Worm (Caenorhabditis elegans) whole organism, early embryonic: Measurements from ENCODE around the gene str-146.

Source experiments
- B0310.2 ChIP-seq: sonication (generic microtip); optimal IDR thresholded peaks from 2 replicates; lab custom pipeline; 2016; ENCODE audit warnings: mild to moderate bottlenecking, missing genetic modification characterization, missing compliant biosample characterization
- F13C5.2 ChIP-seq: sonication (generic microtip); optimal IDR thresholded peaks from 2 replicates; lab custom pipeline; 2017; ENCODE audit warnings: mild to moderate bottlenecking, missing genetic modification characterization, inconsistent platforms, missing compliant biosample characterization
- aly-1 ChIP-seq: sonication (generic microtip); optimal IDR thresholded peaks from 2 replicates; lab custom pipeline; 2016; ENCODE audit warnings: missing genetic modification characterization, missing compliant biosample characterization
- ama-1 ChIP-seq: fragments of 150-350 bp; optimal IDR thresholded peaks from 2 replicates; lab custom pipeline; 2014
- ceh-13 ChIP-seq: fragments of 200-800 bp; sonication (Bioruptor generic); optimal IDR thresholded peaks from 2 replicates; lab custom pipeline; 2018; ENCODE audit warnings: mild to moderate bottlenecking, missing genetic modification characterization, missing compliant biosample characterization
- ceh-36 ChIP-seq: sonication (generic microtip); optimal IDR thresholded peaks from 2 replicates; lab custom pipeline; 2016; ENCODE audit warnings: missing genetic modification characterization, inconsistent platforms, missing compliant biosample characterization
- ets-7 ChIP-seq: sonication (generic microtip); optimal IDR thresholded peaks from 2 replicates; lab custom pipeline; 2016; ENCODE audit warnings: missing genotype, missing genetic modification characterization, missing compliant biosample characterization
- flt-1 ChIP-seq: fragments of 200-800 bp; sonication (Bioruptor generic); IDR thresholded peaks from 2 replicates; pipeline ENCODE4 v1.3.6; 2022; ENCODE audit warnings: missing genetic modification characterization, missing compliant biosample characterization
- hmbx-1 ChIP-seq: sonication (generic microtip); optimal IDR thresholded peaks from 2 replicates; lab custom pipeline; 2016; ENCODE audit warnings: mild to moderate bottlenecking, missing genetic modification characterization, missing compliant biosample characterization
- hmg-4 ChIP-seq: fragments of 200-800 bp; sonication (Bioruptor generic); optimal IDR thresholded peaks from 2 replicates; lab custom pipeline; 2018; ENCODE audit warnings: mild to moderate bottlenecking, missing genetic modification characterization, missing compliant biosample characterization
- hnd-1 ChIP-seq: sonication (generic microtip); optimal IDR thresholded peaks from 2 replicates; lab custom pipeline; 2016; ENCODE audit warnings: missing genetic modification characterization, missing compliant biosample characterization
- pes-1 ChIP-seq: fragments of 200-800 bp; sonication (Bioruptor generic); IDR thresholded peaks from 2 replicates; pipeline ENCODE4 v1.3.6; 2022; ENCODE audit warnings: missing genetic modification reagents, missing genetic modification characterization, missing compliant biosample characterization
- scrt-1 ChIP-seq: fragments of 200-800 bp; sonication (Bioruptor generic); IDR thresholded peaks from 2 replicates; pipeline ENCODE4 v1.3.6; 2022; ENCODE audit warnings: missing genetic modification characterization, missing compliant biosample characterization
- sea-1 ChIP-seq: fragments of 200-800 bp; sonication (Bioruptor generic); conservative IDR thresholded peaks from 2 replicates; pipeline ENCODE4 v1.3.6; 2022; ENCODE audit warnings: missing genetic modification characterization, missing compliant biosample characterization
- tbx-11 ChIP-seq: fragments of 200-800 bp; sonication (Bioruptor generic); IDR thresholded peaks from 2 replicates; pipeline ENCODE4 v1.3.6; 2022; ENCODE audit warnings: missing genetic modification characterization, missing compliant biosample characterization
- tbx-37 ChIP-seq: fragments of 200-800 bp; sonication (Bioruptor generic); conservative IDR thresholded peaks from 2 replicates; pipeline ENCODE4 v1.3.6; 2022; ENCODE audit warnings: missing genetic modification reagents, missing genetic modification characterization, missing compliant biosample characterization
- tra-4 ChIP-seq: sonication (generic microtip); optimal IDR thresholded peaks from 2 replicates; lab custom pipeline; 2017; ENCODE audit warnings: missing genetic modification characterization, missing compliant biosample characterization

Gene str-146

ce11 chrV:8058359-8058758 lies 36.9 kb downstream of the str-146 start, which contains the start of gene str-138:
TSS of gene str-138 (plus strand) at chrV:8058659.
- TF ChIP-seq hnd-1 (no peak), ama-1 (lab: Kevin White, UChicago) (no peak), scrt-1 (GFP tag; lab: Robert Waterston, UW) (no peak), tbx-11 (GFP tag; lab: Robert Waterston, UW) (no peak), tbx-37 (GFP tag; lab: Robert Waterston, UW) (no peak)

DNA sequence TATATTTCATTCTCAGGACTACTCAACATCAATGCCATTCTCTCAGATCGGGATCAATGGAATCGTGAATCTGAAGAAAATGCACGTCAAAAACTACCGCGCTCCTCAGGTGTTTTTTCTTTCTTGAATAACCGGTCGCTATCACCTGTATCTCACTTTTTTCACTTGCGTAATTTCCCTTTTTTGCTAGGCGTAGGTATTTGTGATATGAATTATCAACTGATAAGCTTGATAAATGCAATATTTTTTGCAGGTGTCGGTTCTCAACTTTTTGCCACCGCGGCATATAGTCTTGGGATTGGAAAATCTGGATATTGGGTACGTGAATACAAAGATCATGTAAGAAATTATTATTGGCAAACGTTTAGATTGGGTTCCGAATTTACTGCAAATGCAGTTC lies 40.1 kb downstream of the str-146 start:
- TF ChIP-seq hnd-1 (no peak), ceh-36 (tag; lab: Kevin White, UChicago) (no peak), scrt-1 (GFP tag; lab: Robert Waterston, UW) (no peak), hmbx-1 (tag; lab: Kevin White, UChicago) (no peak), sea-1 (GFP tag; lab: Robert Waterston, UW) (no peak), aly-1 (tag; lab: Kevin White, UChicago) (no peak), pes-1 (no peak), ama-1 (lab: Kevin White, UChicago) (no peak), tra-4 (no peak), B0310.2 (no peak), flt-1 (GFP tag; lab: Robert Waterston, UW) (no peak), tbx-37 (GFP tag; lab: Robert Waterston, UW) (no peak), ceh-13 (GFP tag; lab: Kevin White, UChicago) (no peak)

- no peak for TF ChIP-seq F13C5.2 (tag; lab: Kevin White, UChicago)
Measured at ce11 chrV:8054130-8054529, 41.1 kb downstream of the str-146 start, which contains the start of gene ZC513.2. TSS of gene ZC513.2 (plus strand) at chrV:8054430.

ce11 chrV:8051851-8052250 lies 43.4 kb downstream of the str-146 start, which contains the start of gene sth-1:
TSS of gene sth-1 (plus strand) at chrV:8052151.
- TF ChIP-seq ceh-36 (tag; lab: Kevin White, UChicago): no peak
- no peak for TF ChIP-seq tra-4
- TF ChIP-seq flt-1 (GFP tag; lab: Robert Waterston, UW): no peak
- TF ChIP-seq tbx-37 (GFP tag; lab: Robert Waterston, UW): no peak
- no peak for TF ChIP-seq ama-1 (lab: Kevin White, UChicago)
- TF ChIP-seq hmbx-1 (tag; lab: Kevin White, UChicago): no peak
- TF ChIP-seq B0310.2: no peak
- no peak for TF ChIP-seq aly-1 (tag; lab: Kevin White, UChicago)
- no peak for TF ChIP-seq sea-1 (GFP tag; lab: Robert Waterston, UW)

- TF ChIP-seq tbx-11 (GFP tag; lab: Robert Waterston, UW) (no peak), tra-4 (no peak), flt-1 (GFP tag; lab: Robert Waterston, UW) (no peak), ama-1 (lab: Kevin White, UChicago) (no peak), scrt-1 (GFP tag; lab: Robert Waterston, UW) (no peak), B0310.2 (no peak), tbx-37 (GFP tag; lab: Robert Waterston, UW) (no peak), hmbx-1 (tag; lab: Kevin White, UChicago) (no peak), pes-1 (no peak), hmg-4 (GFP tag; lab: Kevin White, UChicago) (no peak), ceh-36 (tag; lab: Kevin White, UChicago) (no peak), sea-1 (GFP tag; lab: Robert Waterston, UW) (no peak)
Measured at ce11 chrV:8050811-8051210, 44.5 kb downstream of the str-146 start, which contains the start of gene col-43. TSS of gene col-43 (minus strand) at chrV:8050911.

DNA sequence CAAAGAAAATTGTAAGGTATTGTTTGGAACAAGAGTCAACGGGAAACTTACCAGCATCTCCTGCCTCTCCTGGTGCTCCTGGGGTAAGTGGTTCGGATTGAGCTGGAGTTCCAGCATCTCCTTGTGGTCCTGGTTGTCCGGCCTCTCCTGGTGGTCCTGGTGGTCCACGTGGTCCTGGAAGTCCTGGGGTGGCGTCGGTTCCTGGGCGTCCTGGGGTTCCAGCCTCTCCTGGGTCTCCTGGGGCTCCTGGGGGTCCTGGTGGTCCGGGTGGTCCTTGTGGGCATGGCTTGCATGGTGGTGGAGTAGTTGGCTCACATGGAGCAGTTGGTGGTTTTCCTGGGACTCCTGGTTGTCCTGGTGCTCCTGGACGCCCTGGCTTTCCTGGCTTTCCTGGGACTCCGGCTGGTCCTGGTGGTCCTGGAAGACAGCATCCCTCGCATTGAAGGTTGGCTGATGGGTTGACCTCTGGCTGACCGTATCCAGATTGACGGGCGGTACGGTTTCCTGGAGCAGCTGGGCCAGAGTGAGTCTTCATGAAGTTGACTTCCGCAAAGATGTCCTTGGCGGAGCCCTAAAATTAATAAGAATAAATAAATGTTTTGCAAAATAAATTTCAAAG lies 45.1 kb downstream of the str-146 start:
- TF ChIP-seq ceh-36 (tag; lab: Kevin White, UChicago) (no peak), tbx-11 (GFP tag; lab: Robert Waterston, UW) (no peak), hnd-1 (no peak), hmbx-1 (tag; lab: Kevin White, UChicago) (no peak), scrt-1 (GFP tag; lab: Robert Waterston, UW) (no peak), hmg-4 (GFP tag; lab: Kevin White, UChicago) (no peak), F13C5.2 (tag; lab: Kevin White, UChicago) (no peak), ama-1 (lab: Kevin White, UChicago) (no peak), ets-7 (tag; lab: Kevin White, UChicago) (no peak), sea-1 (GFP tag; lab: Robert Waterston, UW) (no peak), flt-1 (GFP tag; lab: Robert Waterston, UW) (no peak), pes-1 (no peak), aly-1 (tag; lab: Kevin White, UChicago) (no peak), B0310.2 (no peak), tbx-37 (GFP tag; lab: Robert Waterston, UW) (no peak), tra-4 (no peak), ceh-13 (GFP tag; lab: Kevin White, UChicago) (no peak)

DNA sequence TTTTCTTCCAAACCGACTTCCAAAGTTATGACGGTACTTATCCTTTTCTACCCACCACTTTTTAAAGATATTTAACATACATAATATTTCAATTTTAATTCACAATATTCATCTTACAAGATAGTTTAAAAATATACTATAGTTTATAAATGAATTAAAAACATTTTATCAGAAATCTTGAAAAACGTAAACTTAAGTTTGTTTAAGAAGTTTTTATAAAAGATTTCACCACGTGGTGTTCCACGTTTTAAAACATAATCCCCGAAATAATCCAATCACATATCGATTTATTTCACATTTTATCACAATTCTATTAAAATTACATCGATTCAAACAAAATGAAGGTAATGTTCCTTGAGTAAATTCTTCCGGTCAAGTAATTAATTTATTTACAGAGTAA lies 48.6 kb downstream of the str-146 start, which contains the start of gene ZC513.3:
ZC513.3 (plus strand) TSS at position 301 of the 400 bp plus-strand sequence.
- TF ChIP-seq sea-1 (GFP tag; lab: Robert Waterston, UW) (no peak), ama-1 (lab: Kevin White, UChicago) (no peak), flt-1 (GFP tag; lab: Robert Waterston, UW) (no peak), hnd-1 (no peak), ceh-13 (GFP tag; lab: Kevin White, UChicago) (no peak), F13C5.2 (tag; lab: Kevin White, UChicago) (no peak), hmg-4 (GFP tag; lab: Kevin White, UChicago) (no peak), hmbx-1 (tag; lab: Kevin White, UChicago) (no peak), tbx-37 (GFP tag; lab: Robert Waterston, UW) (no peak), aly-1 (tag; lab: Kevin White, UChicago) (no peak), ceh-36 (tag; lab: Kevin White, UChicago) (no peak), scrt-1 (GFP tag; lab: Robert Waterston, UW) (no peak), tra-4 (no peak), tbx-11 (GFP tag; lab: Robert Waterston, UW) (no peak), pes-1 (no peak), ets-7 (tag; lab: Kevin White, UChicago) (no peak), B0310.2 (no peak)
